In genomic region chrIII:7081488-7081887, ce11 we compare ENCODE assay signal across 2 worm cellular contexts.
TF ChIP-seq lines count a peak whose summit lies in the region.

No protein-coding gene starts in this region.

TF ChIP-seq in whole organism, L3 larva, 47 proteins besides CTCF, POLR2A, EP300 and RAD21 (continued from another document):
- TF ChIP-seq nfya-1 (tag; optimal IDR thresholded peaks at IDR 0.05; lab: Kevin White, UChicago; ENCODE audit: insufficient read depth) (no peak), ceh-9 (tag; optimal IDR thresholded peaks at IDR 0.05; lab: Kevin White, UChicago) (no peak), elt-1 (tag; optimal IDR thresholded peaks at IDR 0.05; lab: Kevin White, UChicago) (no peak), pqm-1 (tag; optimal IDR thresholded peaks at IDR 0.05; lab: Kevin White, UChicago) (peak; percentile 60), lin-39 (tag; optimal IDR thresholded peaks at IDR 0.05; lab: Kevin White, UChicago) (no peak), nhr-11 (tag; optimal IDR thresholded peaks at IDR 0.05; lab: Kevin White, UChicago) (no peak), lsy-12 (tag; optimal IDR thresholded peaks at IDR 0.05; lab: Kevin White, UChicago) (no peak), ceh-28 (tag; optimal IDR thresholded peaks at IDR 0.05; lab: Kevin White, UChicago) (no peak), elt-3 (tag; optimal IDR thresholded peaks at IDR 0.05; lab: Kevin White, UChicago) (no peak), pha-4 (tag; optimal IDR thresholded peaks at IDR 0.05; lab: Kevin White, UChicago) (peak; percentile 72), elt-2 (tag; optimal IDR thresholded peaks at IDR 0.05; lab: Kevin White, UChicago) (peak; percentile 69), skn-1 (tag; optimal IDR thresholded peaks at IDR 0.05; lab: Kevin White, UChicago) (no peak), aly-2 (tag; optimal IDR thresholded peaks at IDR 0.05; lab: Kevin White, UChicago) (no peak)

TF ChIP-seq in whole organism, L4 larva, 104 proteins besides CTCF, POLR2A, EP300 and RAD21 (continued from another document):
- TF ChIP-seq T26A8.4 (GFP tag; IDR thresholded peaks at IDR 0.05; lab: Robert Waterston, UW) (no peak), cey-2 (tag; optimal IDR thresholded peaks at IDR 0.05; lab: Kevin White, UChicago; ENCODE audit: borderline replicate concordance, insufficient read depth) (no peak), D1046.2 (GFP tag; IDR thresholded peaks at IDR 0.05; lab: Robert Waterston, UW) (no peak), mdt-29 (GFP tag; IDR thresholded peaks at IDR 0.05; lab: Robert Waterston, UW) (no peak), ceh-44 (GFP tag; IDR thresholded peaks at IDR 0.05; lab: Robert Waterston, UW) (no peak), ces-1 (GFP tag; optimal IDR thresholded peaks at IDR 0.05; lab: Kevin White, UChicago) (no peak), mxl-2 (GFP tag; conservative IDR thresholded peaks at IDR 0.05; lab: Robert Waterston, UW) (no peak), nhr-102 (tag; optimal IDR thresholded peaks at IDR 0.05; lab: Kevin White, UChicago) (no peak), pqm-1 (tag; optimal IDR thresholded peaks at IDR 0.05; lab: Kevin White, UChicago) (peak; percentile 65), hif-1 (tag; optimal IDR thresholded peaks at IDR 0.05; lab: Kevin White, UChicago) (no peak)
